Worm (Caenorhabditis elegans) whole organism, L4 larva: Measurements from ENCODE around the gene cut-1.

Experiments
- F49E8.2 ChIP-seq: sonication (generic microtip); optimal IDR thresholded peaks from 2 replicates; lab custom pipeline; 2016; ENCODE audit warnings: missing compliant biosample characterization, mild to moderate bottlenecking, missing genetic modification characterization, borderline replicate concordance
- Y105C5A.15 ChIP-seq: fragments of 200-800 bp; sonication (Bioruptor generic); IDR thresholded peaks from 2 replicates; pipeline ENCODE4 v1.3.6; 2022; ENCODE audit warnings: missing genetic modification characterization, missing compliant biosample characterization
- arid-1 ChIP-seq: fragments of 200-800 bp; sonication (Bioruptor generic); conservative IDR thresholded peaks from 2 replicates; pipeline ENCODE4 v1.3.6; 2022; ENCODE audit warnings: missing genetic modification reagents, missing genetic modification characterization, missing compliant biosample characterization
- attf-4 ChIP-seq: sonication (generic microtip); optimal IDR thresholded peaks from 3 replicates; lab custom pipeline; 2017; ENCODE audit warnings: missing biosample characterization, missing genetic modification characterization
- ceh-20 ChIP-seq: fragments of 200-800 bp; sonication (Bioruptor generic); IDR thresholded peaks from 2 replicates; pipeline ENCODE4 v1.3.6; 2022; ENCODE audit warnings: missing genetic modification reagents, missing genetic modification characterization, missing compliant biosample characterization
- ceh-62 ChIP-seq: sonication (generic microtip); optimal IDR thresholded peaks from 2 replicates; lab custom pipeline; 2017; ENCODE audit warnings: missing biosample characterization, missing genetic modification characterization
- daf-16 ChIP-seq, 3 experiments: sonication (generic microtip); optimal IDR thresholded peaks; 2 replicates each; lab custom pipeline; 2016 to 2017; ENCODE audit warnings: missing genetic modification characterization in 3 of 3, missing genetic modification reagents in 3 of 3, mild to moderate bottlenecking in 2 of 3, missing compliant biosample characterization in 2 of 3, missing biosample characterization in 1 of 3, moderate library complexity in 1 of 3
- daf-8 ChIP-seq: fragments of 200-800 bp; sonication (Bioruptor generic); IDR thresholded peaks from 2 replicates; pipeline ENCODE4 v1.3.6; 2022; ENCODE audit warnings: missing genetic modification characterization, missing compliant biosample characterization
- dpl-1 ChIP-seq: fragments of 150-350 bp; optimal IDR thresholded peaks from 2 replicates; lab custom pipeline; 2014; ENCODE audit warnings: missing biosample characterization, missing genetic modification reagents, missing genetic modification characterization
- duxl-1 ChIP-seq: sonication (generic microtip); optimal IDR thresholded peaks from 2 replicates; lab custom pipeline; 2016; ENCODE audit warnings: mild to moderate bottlenecking, missing genetic modification characterization, moderate library complexity, missing compliant biosample characterization; ENCODE audit not compliant: poor library complexity
- dve-1 ChIP-seq: sonication (generic microtip); optimal IDR thresholded peaks from 2 replicates; lab custom pipeline; 2017; ENCODE audit warnings: antibody characterized with exemption, mild to moderate bottlenecking, missing genetic modification characterization, missing compliant biosample characterization; ENCODE audit not compliant: insufficient read depth
- egl-43 ChIP-seq: fragments of 200-800 bp; sonication (Bioruptor generic); IDR thresholded peaks from 2 replicates; pipeline ENCODE4 v1.3.6; 2022; ENCODE audit warnings: missing genetic modification reagents, missing genetic modification characterization, missing compliant biosample characterization
- hlh-11 ChIP-seq: fragments of 200-800 bp; sonication (Bioruptor generic); optimal IDR thresholded peaks from 2 replicates; lab custom pipeline; 2018; ENCODE audit warnings: mild to moderate bottlenecking, missing genetic modification characterization, missing compliant biosample characterization
- hlh-30 ChIP-seq: sonication (generic microtip); optimal IDR thresholded peaks from 2 replicates; lab custom pipeline; 2017; ENCODE audit warnings: antibody characterized with exemption, mild to moderate bottlenecking, missing genetic modification characterization, missing compliant biosample characterization; ENCODE audit not compliant: insufficient read depth
- hmg-1.1 ChIP-seq: fragments of 200-800 bp; sonication (Bioruptor generic); IDR thresholded peaks from 2 replicates; pipeline ENCODE4 v1.3.6; 2022; ENCODE audit warnings: missing genetic modification reagents, missing genetic modification characterization, missing compliant biosample characterization
- lim-7 ChIP-seq: fragments of 200-800 bp; sonication (Bioruptor generic); IDR thresholded peaks from 2 replicates; pipeline ENCODE4 v1.3.6; 2022; ENCODE audit warnings: missing genetic modification characterization, missing compliant biosample characterization
- lin-38 ChIP-seq: fragments of 200-800 bp; sonication (Bioruptor generic); IDR thresholded peaks from 2 replicates; pipeline ENCODE4 v1.3.6; 2022; ENCODE audit warnings: missing genetic modification reagents, missing genetic modification characterization, missing compliant biosample characterization
- lsy-2 ChIP-seq, 2 experiments: fragments of 150-350 bp in 1 of 2; sonication (generic microtip) in 1 of 2; optimal IDR thresholded peaks; 2 replicates each; lab custom pipeline; 2014 to 2017; ENCODE audit warnings: missing biosample characterization in 2 of 2, missing genetic modification characterization in 2 of 2
- mdl-1 ChIP-seq, 2 experiments: fragments of 150-350 bp in 1 of 2; sonication (generic microtip) in 1 of 2; optimal IDR thresholded peaks; 2 replicates each; lab custom pipeline; 2014 to 2017; ENCODE audit warnings: missing biosample characterization in 2 of 2, missing genetic modification characterization in 2 of 2
- mdt-29 ChIP-seq: fragments of 200-800 bp; sonication (Bioruptor generic); IDR thresholded peaks from 2 replicates; pipeline ENCODE4 v1.3.6; 2022; ENCODE audit warnings: missing genetic modification reagents, missing genetic modification characterization, missing compliant biosample characterization
- mep-1 ChIP-seq: fragments of 150-350 bp; sonication (generic microtip); optimal IDR thresholded peaks from 3 replicates; lab custom pipeline; 2014; ENCODE audit warnings: missing biosample characterization, missing genetic modification characterization
- mes-2 ChIP-seq: sonication (generic microtip); optimal IDR thresholded peaks from 2 replicates; lab custom pipeline; 2016; ENCODE audit warnings: missing genotype, mild to moderate bottlenecking, missing genetic modification characterization, missing compliant biosample characterization; ENCODE audit not compliant: poor library complexity, severe bottlenecking
- nhr-111 ChIP-seq: fragments of 200-800 bp; sonication (Bioruptor generic); optimal IDR thresholded peaks from 2 replicates; lab custom pipeline; 2018; ENCODE audit warnings: mild to moderate bottlenecking, missing genetic modification characterization, missing compliant biosample characterization
- nhr-28 ChIP-seq: fragments of 150-350 bp; optimal IDR thresholded peaks from 2 replicates; lab custom pipeline; 2014; ENCODE audit warnings: missing biosample characterization, missing genetic modification characterization
- nhr-41 ChIP-seq: fragments of 200-800 bp; sonication (Bioruptor generic); IDR thresholded peaks from 2 replicates; pipeline ENCODE4 v1.3.6; 2022; ENCODE audit warnings: missing genetic modification reagents, missing genetic modification characterization, missing compliant biosample characterization
- pha-4 ChIP-seq, 2 experiments: fragments of 150-350 bp in 1 of 2; fragments of 200-800 bp in 1 of 2; sonication (Bioruptor generic) in 1 of 2; IDR thresholded peaks in 1 of 2; optimal IDR thresholded peaks in 1 of 2; 2 replicates each; pipeline versions ENCODE4 v1.3.6 to Lab custom; 2014 to 2022; ENCODE audit warnings: missing genetic modification characterization in 2 of 2, missing genetic modification reagents in 2 of 2, missing biosample characterization in 1 of 2, missing compliant biosample characterization in 1 of 2
- php-3 ChIP-seq: fragments of 200-800 bp; sonication (Bioruptor generic); IDR thresholded peaks from 2 replicates; pipeline ENCODE4 v1.3.6; 2022; ENCODE audit warnings: missing genetic modification reagents, missing genetic modification characterization, missing compliant biosample characterization
- rbr-2 ChIP-seq: sonication (generic microtip); optimal IDR thresholded peaks from 2 replicates; lab custom pipeline; 2016; ENCODE audit warnings: missing genotype, missing genetic modification characterization, missing compliant biosample characterization
- saeg-2 ChIP-seq: fragments of 200-800 bp; sonication (Bioruptor generic); IDR thresholded peaks from 2 replicates; pipeline ENCODE4 v1.3.6; 2022; ENCODE audit warnings: missing genetic modification reagents, missing genetic modification characterization, missing compliant biosample characterization
- snpc-4 ChIP-seq: fragments of 150-350 bp; optimal IDR thresholded peaks from 2 replicates; lab custom pipeline; 2014; ENCODE audit warnings: missing biosample characterization, missing genetic modification characterization
- unc-130 ChIP-seq: sonication (generic microtip); optimal IDR thresholded peaks from 2 replicates; lab custom pipeline; 2016; ENCODE audit warnings: missing genetic modification reagents, missing genetic modification characterization, missing compliant biosample characterization
- unc-39 ChIP-seq: sonication (generic microtip); optimal IDR thresholded peaks from 2 replicates; lab custom pipeline; 2017; ENCODE audit warnings: missing biosample characterization, missing genetic modification characterization
- unc-62 ChIP-seq, 3 experiments: fragments of 150-350 bp in 1 of 3; sonication (generic microtip); optimal IDR thresholded peaks in 2 of 3; peaks in 1 of 3; 1 replicate in 1 of 3; 2 replicates in 2 of 3; lab custom pipeline; 2014 to 2017; ENCODE audit warnings: missing biosample characterization in 3 of 3, missing genetic modification characterization in 3 of 3, missing genetic modification reagents in 3 of 3, missing genotype in 1 of 3
- zag-1 ChIP-seq: fragments of 150-350 bp; optimal IDR thresholded peaks from 2 replicates; lab custom pipeline; 2014; ENCODE audit warnings: missing biosample characterization, missing genetic modification characterization
- zfp-3 ChIP-seq: fragments of 200-800 bp; sonication (Bioruptor generic); conservative IDR thresholded peaks from 2 replicates; pipeline ENCODE4 v1.3.6; 2022; ENCODE audit warnings: missing genetic modification reagents, missing genetic modification characterization, missing compliant biosample characterization
- zip-11 ChIP-seq: fragments of 200-800 bp; sonication (Bioruptor generic); IDR thresholded peaks from 2 replicates; pipeline ENCODE4 v1.3.6; 2022; ENCODE audit warnings: missing genetic modification characterization, missing compliant biosample characterization

Gene cut-1

ce11 chrII:11293433-11293832 lies 24.5 kb downstream of the cut-1 start, which contains the start of gene C47G2.4 (continued):
- TF ChIP-seq hlh-11 (peak; percentile 33), nhr-28 (tag; lab: Kevin White, UChicago) (peak; percentile 42), lsy-2 (tag; optimal IDR thresholded peaks at IDR 0.05; lab: Kevin White, UChicago) (peak in 1 of 2 experiments; percentile 76), daf-16 (GFP tag; optimal IDR thresholded peaks at IDR 0.05; lab: Kevin White, UChicago) (no peak), daf-16 (tag; optimal IDR thresholded peaks at IDR 0.05; lab: Kevin White, UChicago) (peak; percentile 46), duxl-1 (tag; lab: Kevin White, UChicago) (peak; percentile 45)

- TF ChIP-seq hmg-1.1 = 0 out of 2 replicates have a peak, but pooled peaks have one; percentile 46
- TF ChIP-seq zip-11 (GFP tag; lab: Robert Waterston, UW) = no peak
- TF ChIP-seq daf-8 (GFP tag; lab: Robert Waterston, UW) = no peak
- TF ChIP-seq lin-38 (GFP tag; lab: Robert Waterston, UW) = peak; percentile 76
- peak; percentile 41 for TF ChIP-seq dpl-1 (GFP tag; lab: Kevin White, UChicago)
- peak; percentile 65 for TF ChIP-seq mes-2
- peak; percentile 14 for TF ChIP-seq nhr-28 (tag; lab: Kevin White, UChicago)
- no peak for TF ChIP-seq unc-39 (tag; lab: Kevin White, UChicago)
- no peak for TF ChIP-seq daf-16 (GFP tag; optimal IDR thresholded peaks at IDR 0.05; lab: Kevin White, UChicago)
- TF ChIP-seq daf-16 (tag; optimal IDR thresholded peaks at IDR 0.05; lab: Kevin White, UChicago) = peak; percentile 15
- TF ChIP-seq mep-1 = peak; percentile 0
- peak; percentile 13 for TF ChIP-seq hlh-11
- TF ChIP-seq hlh-30 = peak; percentile 44
- TF ChIP-seq lsy-2 (tag; optimal IDR thresholded peaks at IDR 0.05; lab: Kevin White, UChicago) = peak in 1 of 2 experiments; percentile 43
- TF ChIP-seq unc-130 (GFP tag; lab: Kevin White, UChicago) = peak; percentile 59
- 0 out of 2 replicates have a peak, but pooled peaks have one; percentile 38 for TF ChIP-seq arid-1
Measured at ce11 chrII:11297217-11297738, 28.4 kb downstream of the cut-1 start, which contains the start of gene saps-1. saps-1 (plus strand) TSS chrII:11297688.

- no peak for TF ChIP-seq daf-16 (GFP tag; optimal IDR thresholded peaks at IDR 0.05; lab: Kevin White, UChicago)
- TF ChIP-seq daf-16 (tag; optimal IDR thresholded peaks at IDR 0.05; lab: Kevin White, UChicago) = no peak
- no peak for TF ChIP-seq nhr-111 (GFP tag; lab: Kevin White, UChicago)
- no peak for TF ChIP-seq zfp-3 (GFP tag; lab: Robert Waterston, UW)
Measured at ce11 chrII:11301059-11301458, 32.1 kb downstream of the cut-1 start, which contains the start of gene raga-1. raga-1 (plus strand) TSS chrII:11301359.

ce11 chrII:11302591-11302990 lies 33.7 kb downstream of the cut-1 start, which contains the start of gene samp-1:
samp-1 (plus strand) TSS chrII:11302891.
- TF ChIP-seq pha-4 (GFP tag; IDR thresholded peaks at IDR 0.05; lab: Robert Waterston, UW) = peak; percentile 21; the same call in 1 of the 2 replicates
- TF ChIP-seq pha-4 (tag; optimal IDR thresholded peaks at IDR 0.05; lab: Kevin White, UChicago) = no peak
- TF ChIP-seq unc-62 (GFP tag; optimal IDR thresholded peaks at IDR 0.05 in 1 of 2; lab: Kevin White, UChicago) = peak in 1 of 2 experiments; percentile 78
- no peak for TF ChIP-seq unc-62 (tag; optimal IDR thresholded peaks at IDR 0.05; lab: Kevin White, UChicago)
- peak; percentile 37; the same call in 1 of the 2 replicates for TF ChIP-seq lin-38 (GFP tag; lab: Robert Waterston, UW)
- TF ChIP-seq zag-1 (tag; lab: Kevin White, UChicago) = no peak

- TF ChIP-seq hlh-30 (peak; percentile 16), lim-7 (no peak), mdt-29 (no peak), ceh-20 (GFP tag; lab: Robert Waterston, UW) (no peak), php-3 (GFP tag; lab: Robert Waterston, UW) (no peak), dve-1 (tag; lab: Kevin White, UChicago) (no peak), mdl-1 (tag; optimal IDR thresholded peaks at IDR 0.05; lab: Kevin White, UChicago) (no peak), egl-43 (no peak), attf-4 (no peak), hmg-1.1 (peak; percentile 59), nhr-41 (GFP tag; lab: Robert Waterston, UW) (no peak), unc-130 (GFP tag; lab: Kevin White, UChicago) (no peak), ceh-62 (no peak), rbr-2 (tag; lab: Kevin White, UChicago) (peak; percentile 44), F49E8.2 (tag; lab: Kevin White, UChicago) (no peak), snpc-4 (no peak), saeg-2 (no peak), Y105C5A.15 (GFP tag; lab: Robert Waterston, UW) (no peak), zag-1 (tag; lab: Kevin White, UChicago) (no peak)
Measured at ce11 chrII:11305627-11306449, 36.9 kb downstream of the cut-1 start, which contains the start of gene rsf-1. rsf-1 (plus strand) TSS chrII:11306399.
